Worm (Caenorhabditis elegans) whole organism, dauer: ENCODE measurements around the gene Y43F8B.13.

Experiments used
- unc-62 ChIP-seq: sonication (generic microtip); optimal IDR thresholded peaks from 2 replicates; lab custom pipeline; 2017; ENCODE audit warnings: missing biosample characterization, missing genetic modification reagents, missing genetic modification characterization

Y43F8B.13 gene

DNA sequence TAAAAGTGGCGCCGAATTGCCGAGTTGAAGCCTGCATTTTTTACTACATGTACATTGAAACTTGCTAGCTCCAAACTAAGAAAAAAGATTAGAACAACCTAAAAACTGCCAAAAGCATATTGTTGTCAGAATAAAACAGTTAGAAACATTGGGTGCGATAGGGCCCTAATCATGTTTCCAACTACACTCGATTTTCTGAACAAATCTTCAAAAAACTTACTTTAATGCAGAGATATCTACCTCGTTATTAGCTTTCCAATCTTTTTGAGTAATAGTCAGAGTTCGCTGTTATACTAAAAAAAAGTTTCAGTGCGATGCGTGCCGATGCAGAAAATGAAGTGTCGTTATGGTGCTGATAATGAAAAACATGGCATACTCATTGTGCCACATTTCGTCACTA, at the start of gene Y43F8B.13, which contains the start of gene Y43F8B.14:
Gene Y43F8B.13, plus strand, starts transcription at position 301 of the 400 bp plus-strand sequence.
Gene Y43F8B.14, minus strand, starts transcription at position 322 of the 400 bp plus-strand sequence.
- TF ChIP-seq unc-62 (GFP tag; lab: Kevin White, UChicago): no peak

DNA sequence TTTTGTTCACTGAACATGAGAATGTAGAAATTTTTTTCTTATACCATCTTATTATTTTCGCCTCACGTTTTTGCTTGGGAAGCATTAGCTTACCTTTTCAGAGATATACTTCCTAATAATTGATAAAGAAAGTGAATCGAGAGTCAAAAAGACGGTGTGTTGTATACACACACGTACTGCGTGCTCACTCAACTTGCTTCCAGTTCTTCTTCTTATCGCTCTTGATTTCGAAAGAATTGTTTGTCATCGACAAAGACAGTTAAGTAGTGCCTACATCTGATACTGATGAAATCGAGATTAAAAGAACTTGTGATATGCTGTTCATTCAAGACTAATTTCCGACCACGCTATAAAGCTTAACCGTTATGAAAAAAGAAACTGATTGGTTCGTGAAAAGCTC, 45.1 kb upstream of the Y43F8B.13 start, which contains the start of gene C25F9.5:
Gene C25F9.5, minus strand, starts transcription at position 195 of the 400 bp plus-strand sequence.
- TF ChIP-seq unc-62 (GFP tag; lab: Kevin White, UChicago): no peak

DNA sequence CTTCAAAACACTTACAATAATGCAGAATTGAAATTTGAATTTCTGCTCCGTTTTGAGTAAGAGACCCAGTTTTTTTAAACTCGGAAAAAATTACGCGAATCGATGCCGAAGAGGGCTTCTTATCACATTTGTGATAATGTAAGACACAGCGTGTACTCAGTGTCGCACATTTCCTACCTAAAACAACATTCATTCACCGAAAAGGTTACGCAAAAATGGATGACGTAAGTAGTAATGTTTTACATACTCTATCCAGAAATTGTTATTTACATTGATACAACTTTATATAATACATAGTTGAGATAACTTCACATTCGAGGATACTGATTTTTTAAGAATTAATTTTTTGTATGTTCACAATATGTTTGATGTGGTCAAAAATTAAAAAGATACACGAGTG, 39.3 kb upstream of the Y43F8B.13 start, which contains the start of the genes C25F9.4 and C25F9.9:
Gene C25F9.4, minus strand, starts transcription at position 101 of the 400 bp plus-strand sequence.
Gene C25F9.9, plus strand, starts transcription at position 137 of the 400 bp plus-strand sequence.
- no peak for TF ChIP-seq unc-62 (GFP tag; lab: Kevin White, UChicago)

DNA sequence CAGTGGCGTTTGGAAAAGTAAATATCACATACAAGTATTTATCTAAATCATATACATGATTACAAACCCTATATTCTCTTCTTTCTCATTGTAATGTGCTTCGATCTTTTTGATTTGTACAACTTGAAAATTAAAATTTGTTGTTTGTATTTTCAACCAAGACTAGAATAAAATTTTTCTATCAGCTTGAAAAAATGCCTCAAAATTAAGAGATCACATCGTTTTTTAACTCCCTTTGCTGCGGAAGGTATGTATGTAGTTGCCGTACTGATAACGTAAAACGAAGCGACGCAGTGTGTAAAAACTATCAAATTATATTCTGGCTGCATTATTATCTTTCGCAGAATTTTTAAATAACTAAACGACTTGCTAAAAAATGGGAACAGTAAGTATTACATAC, 37.9 kb upstream of the Y43F8B.13 start, which contains the start of gene C25F9.15:
Gene C25F9.15, plus strand, starts transcription at position 301 of the 400 bp plus-strand sequence.
- no peak for TF ChIP-seq unc-62 (GFP tag; lab: Kevin White, UChicago)

DNA sequence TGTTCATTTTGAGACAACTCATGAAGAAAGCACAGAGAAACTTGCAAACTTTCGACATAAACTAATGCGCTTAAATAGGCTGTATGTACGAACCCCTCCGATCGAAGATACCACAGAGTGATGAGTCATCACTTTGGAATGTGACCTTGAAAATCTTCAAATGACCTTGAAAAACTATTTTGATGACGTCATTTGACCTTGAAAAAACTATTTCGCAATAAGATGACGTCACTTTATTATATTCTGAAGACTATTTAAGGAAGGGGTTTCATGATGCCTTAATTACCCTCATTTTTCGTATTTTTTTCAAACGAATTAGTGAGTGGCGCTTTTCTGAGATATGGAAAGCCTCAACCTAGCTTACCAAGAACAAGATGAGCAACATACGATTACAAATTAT, 34.6 kb upstream of the Y43F8B.13 start, which contains the start of gene C25F9.2:
Gene C25F9.2, plus strand, starts transcription at position 341 of the 400 bp plus-strand sequence.
- no peak for TF ChIP-seq unc-62 (GFP tag; lab: Kevin White, UChicago)

DNA sequence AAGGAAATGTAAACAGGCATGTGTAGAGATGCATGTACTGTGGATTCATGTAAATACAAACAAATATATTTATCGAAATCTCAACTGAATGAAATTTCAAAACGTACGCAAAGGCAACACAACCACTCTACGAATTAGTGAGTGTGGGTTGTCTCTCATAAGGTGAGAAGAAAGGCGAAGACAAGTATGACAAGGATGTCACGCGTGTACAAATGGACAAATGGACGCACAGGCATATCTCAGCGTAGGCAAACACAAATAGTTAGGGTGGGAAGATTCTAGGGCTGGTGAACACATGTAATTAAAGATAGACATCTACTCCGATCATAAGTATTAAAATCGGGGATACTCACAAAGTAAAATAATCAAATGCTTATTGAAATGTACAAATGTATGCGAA, 27.7 kb upstream of the Y43F8B.13 start:
- no peak for TF ChIP-seq unc-62 (GFP tag; lab: Kevin White, UChicago)

DNA sequence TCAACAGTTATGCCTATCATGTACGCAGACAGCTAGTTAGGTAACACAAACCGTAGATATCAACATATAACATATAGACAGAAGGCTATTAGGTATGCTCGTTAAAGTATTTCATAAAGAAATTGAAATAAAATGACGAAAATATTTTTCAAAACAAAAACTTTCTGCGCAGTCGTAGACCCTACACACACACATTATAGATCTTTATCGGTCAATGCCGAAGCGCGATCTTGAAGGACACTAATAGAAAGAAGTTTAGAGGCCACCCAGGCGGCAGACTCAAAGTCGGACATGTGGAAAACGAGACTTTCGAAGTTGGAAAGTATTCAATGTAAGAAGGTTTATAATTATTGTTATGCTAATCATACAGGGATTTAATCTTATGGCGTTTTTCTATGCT, 26.8 kb upstream of the Y43F8B.13 start:
- TF ChIP-seq unc-62 (GFP tag; lab: Kevin White, UChicago): no peak

DNA sequence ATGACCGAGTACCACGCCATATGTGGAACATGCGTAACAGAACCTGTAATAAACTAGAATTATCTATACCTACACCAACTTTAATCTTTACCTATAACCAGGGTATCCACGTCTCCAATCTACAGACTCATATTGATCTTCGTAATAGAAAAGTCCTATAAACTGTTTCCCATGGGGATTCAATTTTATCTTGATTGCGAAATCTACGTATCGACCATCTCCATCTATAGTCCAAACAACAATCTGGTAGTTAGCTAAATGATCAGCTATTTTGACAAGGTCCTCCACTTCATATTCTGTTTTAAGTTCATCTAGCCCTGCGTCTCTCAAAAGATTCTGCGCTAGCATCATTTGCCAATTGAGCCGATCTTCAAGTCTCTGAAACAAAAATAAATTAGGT, 26.1 kb upstream of the Y43F8B.13 start:
- no peak for TF ChIP-seq unc-62 (GFP tag; lab: Kevin White, UChicago)

DNA sequence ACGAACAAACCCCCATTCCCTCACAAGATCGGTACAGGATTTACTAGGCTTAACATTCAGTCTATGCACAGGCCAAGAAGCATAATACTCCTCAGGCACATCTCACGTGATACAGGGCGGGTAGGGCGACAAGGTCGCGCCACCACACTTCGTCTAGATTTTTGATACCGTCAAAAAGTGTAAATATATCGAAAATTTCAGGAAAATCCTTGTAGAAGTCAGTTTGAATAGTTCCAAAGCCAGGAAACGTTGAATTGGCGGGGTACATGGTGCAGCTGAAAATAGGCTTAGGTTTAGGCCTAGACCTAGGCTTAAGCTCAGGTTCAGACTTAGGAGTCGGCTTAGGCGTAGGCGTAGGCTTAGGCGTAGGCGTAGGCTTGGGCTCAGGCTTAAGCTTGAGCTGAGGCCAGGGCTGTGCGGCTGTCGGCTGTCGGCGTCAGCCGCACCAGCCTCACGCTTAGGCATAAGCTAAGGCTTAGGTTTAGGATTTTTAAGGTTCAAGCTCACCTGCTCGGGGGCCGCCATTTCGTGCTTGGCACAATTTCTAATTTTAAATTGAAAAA, 25.3 kb upstream of the Y43F8B.13 start:
- no peak for TF ChIP-seq unc-62 (GFP tag; lab: Kevin White, UChicago)

DNA sequence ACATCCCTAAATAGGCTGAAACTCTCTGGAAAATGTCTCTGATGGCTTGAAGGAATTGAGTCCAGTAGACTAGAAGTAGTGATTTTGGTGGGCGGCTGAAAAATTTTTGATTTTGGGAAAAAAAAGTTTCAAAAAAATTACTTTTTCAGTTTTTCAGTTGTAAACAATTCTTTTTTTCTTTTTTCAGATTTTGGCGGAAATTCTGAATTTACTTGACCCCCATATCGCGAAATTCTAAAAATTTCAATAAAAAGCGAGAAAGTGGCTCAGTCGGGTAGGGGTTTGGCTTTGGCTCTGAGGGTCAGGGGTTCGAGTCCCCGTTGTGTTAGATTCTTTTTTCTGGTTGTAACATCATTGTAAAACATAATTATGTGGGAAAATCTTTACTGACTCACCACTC, 24.7 kb upstream of the Y43F8B.13 start, which contains the start of gene srw-85:
Gene srw-85, minus strand, starts transcription at position 101 of the 400 bp plus-strand sequence.
- TF ChIP-seq unc-62 (GFP tag; lab: Kevin White, UChicago): no peak

DNA sequence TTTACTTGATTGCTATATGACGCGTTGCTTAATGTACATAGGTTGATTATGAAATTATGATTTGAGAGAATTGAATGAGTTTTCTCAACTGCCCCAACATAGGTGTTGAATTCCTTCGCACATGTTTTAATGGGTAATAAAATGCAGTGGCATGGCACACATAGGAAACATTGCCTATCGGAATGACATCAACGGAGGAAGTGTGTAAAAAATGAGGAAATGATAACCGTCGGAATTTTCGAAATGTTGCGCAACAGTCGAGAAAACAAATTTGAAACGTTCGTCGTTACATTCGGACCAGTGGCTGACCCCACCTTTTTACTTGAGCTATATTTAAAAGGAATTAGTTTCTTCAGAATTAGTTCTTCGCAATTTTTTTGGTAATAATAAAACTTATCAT, 23.7 kb upstream of the Y43F8B.13 start:
- TF ChIP-seq unc-62 (GFP tag; lab: Kevin White, UChicago): no peak

DNA sequence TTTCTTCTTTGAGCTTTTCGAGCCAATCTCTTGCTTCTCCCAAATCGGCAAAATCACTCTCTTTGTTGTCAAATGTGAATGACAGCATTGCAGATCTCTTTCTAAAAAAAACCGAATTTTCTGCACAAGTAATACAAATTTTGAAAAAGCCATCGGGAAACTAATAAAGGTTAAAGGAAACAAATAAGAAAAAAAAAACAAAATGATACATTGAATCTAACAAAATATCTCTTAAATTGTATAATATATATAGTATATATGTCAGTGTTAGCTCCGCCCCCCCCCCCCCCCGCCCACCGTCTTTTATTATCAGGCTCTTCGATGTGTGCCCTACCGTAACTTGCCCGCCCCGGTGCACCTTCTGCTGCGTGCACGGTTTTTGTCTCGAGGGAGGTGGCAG, 22.8 kb upstream of the Y43F8B.13 start, which contains the start of gene C25F9.11:
Gene C25F9.11, minus strand, starts transcription at position 101 of the 400 bp plus-strand sequence.
- no peak for TF ChIP-seq unc-62 (GFP tag; lab: Kevin White, UChicago)

DNA sequence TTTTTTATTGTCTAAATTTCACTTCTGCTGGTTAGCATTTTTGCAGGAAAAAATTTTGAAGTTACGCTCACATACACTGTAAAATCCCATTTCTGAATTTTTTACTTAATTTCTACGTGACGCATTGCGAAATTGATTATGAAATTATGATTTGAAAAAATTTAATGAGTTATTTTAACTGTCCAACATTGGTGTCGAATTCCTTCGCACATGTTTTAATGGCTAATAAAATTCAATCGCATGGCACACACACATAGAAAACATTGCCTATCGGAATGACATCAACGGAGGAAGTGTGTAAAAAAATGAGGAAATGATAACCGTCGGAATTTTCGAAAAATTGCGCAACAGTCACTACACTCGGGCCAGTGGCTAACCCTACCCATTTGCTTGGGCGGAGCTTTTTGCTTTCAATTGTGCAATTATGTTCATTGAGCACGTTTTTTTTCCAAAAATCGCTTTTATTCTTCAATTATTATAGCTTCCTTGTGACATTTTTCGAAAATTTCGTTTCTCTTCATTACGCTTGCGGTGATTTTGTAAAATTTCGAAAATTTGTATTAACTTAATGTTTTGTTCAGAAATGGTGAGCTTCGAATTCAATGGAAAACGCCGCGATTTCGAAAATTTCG, 21.8 kb upstream of the Y43F8B.13 start, which contains the start of gene C25F9.16:
Gene C25F9.16, plus strand, starts transcription at position 582 of the 632 bp plus-strand sequence.
- TF ChIP-seq unc-62 (GFP tag; lab: Kevin White, UChicago): no peak

DNA sequence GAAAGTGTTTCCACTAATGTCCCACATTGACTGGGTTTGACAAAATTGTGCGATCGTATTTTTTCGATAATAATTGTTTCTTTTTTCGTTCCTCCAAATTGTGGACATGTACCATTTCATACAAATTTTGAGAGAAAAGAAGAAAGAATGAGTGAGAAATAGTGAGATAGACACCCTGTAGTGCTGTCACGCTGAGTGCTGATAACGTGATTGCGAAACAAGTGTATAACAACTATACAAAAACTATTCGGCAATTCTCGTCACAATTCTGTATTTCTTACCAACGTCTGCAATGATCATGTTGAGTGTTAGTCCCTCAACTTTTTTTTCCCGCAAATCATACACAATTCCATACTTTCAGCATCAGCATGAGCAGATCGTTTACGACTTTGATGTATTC, 19.4 kb upstream of the Y43F8B.13 start, which contains the start of gene C25F9.14:
Gene C25F9.14, plus strand, starts transcription at position 178 of the 400 bp plus-strand sequence.
- TF ChIP-seq unc-62 (GFP tag; lab: Kevin White, UChicago): no peak

DNA sequence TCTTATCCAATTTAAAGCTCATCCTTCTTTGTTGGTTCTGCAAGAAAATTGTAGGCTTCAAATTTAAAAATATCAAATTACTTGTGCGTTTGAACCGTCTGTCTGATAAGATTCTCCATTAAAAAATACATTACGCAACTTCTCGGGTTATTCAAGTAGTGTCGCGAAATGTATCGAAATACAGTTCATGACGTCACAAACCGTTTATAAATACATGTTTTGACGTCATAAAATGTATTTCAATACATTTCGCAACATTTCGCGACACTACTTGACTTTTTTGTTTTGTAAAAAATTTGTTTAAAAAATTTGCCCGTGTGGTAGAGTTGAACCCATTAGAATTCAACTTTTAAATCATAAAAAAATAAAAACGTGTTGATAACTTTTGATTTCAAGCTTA, 12.2 kb upstream of the Y43F8B.13 start:
- TF ChIP-seq unc-62 (GFP tag; lab: Kevin White, UChicago): no peak

DNA sequence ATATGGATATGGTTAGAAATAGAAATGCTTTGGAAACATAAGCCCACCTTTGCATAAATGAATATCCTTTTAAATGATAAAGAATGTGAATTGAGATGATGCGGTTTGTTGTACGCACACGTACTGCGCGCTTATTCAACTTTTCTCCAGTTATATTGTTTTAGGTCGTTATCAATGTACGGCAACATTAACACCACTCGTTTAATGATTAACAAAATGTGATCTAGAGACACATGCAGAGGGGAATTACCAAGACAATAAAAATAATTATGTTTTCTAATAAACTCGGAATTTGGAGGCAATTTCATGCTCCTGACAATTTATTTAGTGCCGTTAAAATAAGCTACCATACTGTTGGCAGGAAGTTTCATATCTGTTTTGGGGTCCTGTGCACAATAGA, 10.3 kb upstream of the Y43F8B.13 start, which contains the start of gene M04C3.1:
Gene M04C3.1, minus strand, starts transcription at position 164 of the 400 bp plus-strand sequence.
- TF ChIP-seq unc-62 (GFP tag; lab: Kevin White, UChicago): no peak
